Fruit fly (Drosophila melanogaster): ENCODE results near the gene lectin-37Da.
A peak's percentile ranks its signal among the peaks of the same experiment; 100 is the strongest.

Gene lectin-37Da

dm6 chr2L:19402667-19403066 lies 15.4 kb upstream of the lectin-37Da start:
- no peak for TF ChIP-seq noc (tag; optimal IDR thresholded peaks at IDR 0.05)

- TF ChIP-seq noc (tag; optimal IDR thresholded peaks at IDR 0.05), result no peak
These were observed 14.7 kb upstream of the lectin-37Da start for dm6 chr2L:19403398-19403797.

DNA sequence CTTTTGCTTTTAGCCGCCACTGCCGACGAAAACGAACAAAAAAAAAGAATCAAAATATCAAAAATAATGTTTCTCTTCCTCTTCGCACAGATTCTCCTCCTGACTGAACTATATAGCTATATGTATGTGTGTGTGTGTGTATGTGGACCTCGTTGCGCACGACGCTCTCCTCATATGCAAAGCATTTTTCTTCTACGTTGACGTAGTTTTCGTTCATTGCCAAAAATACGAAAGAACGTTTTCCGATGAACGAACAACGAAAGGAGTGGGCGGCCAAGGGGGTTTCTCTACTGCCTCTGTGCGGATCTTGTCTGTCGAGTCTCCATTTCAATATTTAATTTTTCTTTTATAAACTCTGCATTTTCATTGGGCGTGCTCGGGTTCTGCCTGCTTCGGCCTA lies 13.3 kb upstream of the lectin-37Da start:
- TF ChIP-seq noc (tag; optimal IDR thresholded peaks at IDR 0.05), result no peak

dm6 chr2L:19405685-19406357 lies 12.3 kb upstream of the lectin-37Da start:
- TF ChIP-seq noc (tag; optimal IDR thresholded peaks at IDR 0.05), result no peak

DNA sequence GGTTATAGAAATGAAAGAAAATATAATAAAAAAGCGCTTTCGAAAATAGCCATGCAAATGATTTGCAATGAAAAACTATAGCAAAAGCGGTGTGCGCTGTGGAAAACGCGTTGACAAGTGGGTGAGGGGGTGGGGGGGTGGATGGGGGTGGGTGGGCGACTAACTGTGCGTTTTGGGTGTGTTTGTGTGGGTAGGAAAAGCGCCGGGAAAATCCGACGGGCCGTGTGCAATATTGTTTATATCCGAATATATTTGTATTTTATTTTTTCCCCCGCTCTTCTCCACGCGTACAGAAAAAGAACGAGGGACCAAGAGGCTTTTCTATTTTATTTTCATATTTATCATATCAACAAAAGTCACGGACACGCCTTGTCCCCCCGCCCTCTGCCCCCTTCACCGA lies 11.7 kb upstream of the lectin-37Da start:
- no peak for TF ChIP-seq noc (tag; optimal IDR thresholded peaks at IDR 0.05)

DNA sequence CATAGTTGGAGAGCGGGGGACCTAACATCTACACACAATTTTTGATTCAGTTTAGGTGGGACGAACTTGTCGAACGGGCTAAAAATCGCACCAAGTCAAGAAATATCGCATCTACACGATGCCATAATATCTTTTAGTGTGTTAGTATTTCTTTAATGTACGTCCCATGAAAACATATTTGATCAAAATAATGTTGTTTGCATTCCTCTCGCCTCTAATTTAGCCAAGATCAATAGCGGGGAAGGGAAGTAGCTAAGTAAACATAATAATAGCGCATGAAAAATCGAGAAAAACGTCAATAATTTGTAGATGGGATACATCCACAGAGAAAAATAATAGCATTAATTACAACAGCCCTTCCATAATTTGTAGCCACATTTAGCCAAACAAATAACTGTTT lies 6.2 kb upstream of the lectin-37Da start:
- TF ChIP-seq noc (tag; optimal IDR thresholded peaks at IDR 0.05), result no peak

DNA sequence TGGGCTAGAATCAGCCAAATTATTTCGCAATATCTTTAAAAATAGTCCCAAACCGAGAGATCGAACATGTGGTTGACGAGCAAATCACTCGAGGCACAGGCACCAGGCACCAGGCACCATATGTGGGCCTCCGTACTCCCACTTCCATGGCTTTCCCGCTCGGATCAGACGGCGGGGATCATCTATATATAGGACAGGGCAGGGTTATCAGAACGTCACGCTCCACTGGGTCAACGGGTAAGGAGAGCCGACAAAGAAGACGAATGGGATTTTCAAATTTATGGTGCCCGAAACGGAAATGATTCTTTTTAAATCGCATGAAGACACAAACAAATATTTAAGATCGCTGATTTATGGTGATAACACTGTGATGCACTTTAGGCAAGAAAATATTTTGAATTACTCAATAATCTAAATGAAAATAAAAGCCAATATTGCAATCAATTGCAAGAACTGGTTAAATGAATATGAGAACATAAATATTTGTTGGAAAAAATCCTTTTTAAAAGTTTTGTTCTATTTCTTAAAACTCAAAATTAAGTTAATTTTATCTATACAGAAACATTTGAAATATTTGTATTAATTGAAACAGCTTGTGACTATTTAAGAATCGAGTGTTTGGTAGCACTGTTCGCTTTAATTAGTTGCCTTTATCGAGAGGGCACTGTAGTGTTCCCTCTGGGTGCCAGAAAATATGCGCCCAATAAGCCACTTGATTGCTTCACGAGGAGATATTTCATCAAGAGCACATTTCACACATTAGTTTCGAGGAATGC lies 4.8 kb upstream of the lectin-37Da start:
- TF ChIP-seq noc (tag; optimal IDR thresholded peaks at IDR 0.05), result no peak

DNA sequence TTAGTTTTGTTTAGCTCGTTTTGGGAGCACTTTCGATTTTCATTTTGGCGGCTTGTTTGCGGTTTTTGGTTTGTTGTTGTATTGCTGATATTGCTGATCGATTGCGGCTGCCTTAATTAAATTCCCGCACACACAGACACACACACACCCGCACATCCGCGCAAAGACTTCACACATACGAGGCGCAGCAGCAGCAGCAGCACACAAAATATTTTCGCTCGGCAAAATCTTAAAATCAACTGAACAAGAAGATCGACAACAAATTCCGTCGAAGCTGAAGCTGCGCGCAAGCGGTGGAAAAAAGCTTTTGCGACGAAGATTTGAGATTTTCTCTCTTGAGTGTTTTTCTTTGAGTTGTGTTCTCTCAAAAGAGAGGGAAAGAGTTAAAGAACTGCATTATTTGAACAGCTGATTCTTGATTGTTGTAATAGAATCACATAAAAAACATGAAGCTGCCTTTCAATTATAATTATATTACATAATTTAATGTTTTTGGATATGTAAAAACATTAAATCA lies 3.8 kb upstream of the lectin-37Da start:
- TF ChIP-seq noc (tag; optimal IDR thresholded peaks at IDR 0.05), result no peak

dm6 chr2L:19415133-19415532 lies 3.0 kb upstream of the lectin-37Da start:
- TF ChIP-seq noc (tag; optimal IDR thresholded peaks at IDR 0.05), result no peak

- TF ChIP-seq noc (tag; optimal IDR thresholded peaks at IDR 0.05), result no peak
These were observed 2.3 kb upstream of the lectin-37Da start for dm6 chr2L:19415859-19416258.

DNA sequence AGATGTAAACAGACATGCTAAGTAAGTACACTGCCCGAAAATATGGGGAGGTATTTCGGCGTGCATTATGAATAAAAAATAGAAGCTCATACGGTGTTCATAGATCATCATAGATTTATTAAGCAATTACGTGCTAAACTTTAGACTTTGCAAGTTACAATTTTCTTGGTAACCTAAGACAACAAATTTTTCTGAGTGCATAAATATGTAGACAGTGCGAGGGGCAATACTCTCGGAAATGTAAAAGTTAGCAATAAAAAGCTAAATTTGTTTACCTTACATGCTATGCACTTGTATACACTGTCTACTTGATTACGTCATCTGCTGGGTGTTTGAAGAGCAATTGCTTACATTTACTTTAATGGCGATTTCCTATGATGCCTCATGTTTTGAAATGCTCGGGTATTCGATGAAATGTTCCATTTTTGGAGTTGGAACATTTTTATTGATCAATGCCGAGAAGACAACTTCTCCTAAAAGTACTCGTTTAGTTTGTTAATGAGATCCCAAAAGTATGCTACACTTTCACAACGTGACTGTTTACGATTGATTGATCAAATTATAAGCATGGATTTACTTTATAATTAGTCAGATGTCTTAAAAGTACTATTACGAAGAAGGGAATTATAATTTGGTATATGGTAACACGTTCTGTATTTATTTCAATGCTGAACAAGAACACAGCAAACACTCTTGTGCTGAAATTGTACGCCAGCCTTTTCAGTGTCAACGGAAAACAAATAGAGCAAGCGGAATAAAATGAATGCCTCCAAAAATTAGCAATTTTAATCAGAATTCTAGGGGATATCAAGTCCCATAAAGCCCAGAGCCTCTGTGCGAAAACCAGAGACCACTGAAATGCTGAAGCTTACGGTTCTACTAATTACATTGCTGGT lies 1.3 kb upstream of the lectin-37Da start, which contains the start of gene Lectin-galC1:
Gene Lectin-galC1, plus strand, starts transcription at position 846 of the 896 bp plus-strand sequence.
- TF ChIP-seq noc (tag; optimal IDR thresholded peaks at IDR 0.05), result no peak

DNA sequence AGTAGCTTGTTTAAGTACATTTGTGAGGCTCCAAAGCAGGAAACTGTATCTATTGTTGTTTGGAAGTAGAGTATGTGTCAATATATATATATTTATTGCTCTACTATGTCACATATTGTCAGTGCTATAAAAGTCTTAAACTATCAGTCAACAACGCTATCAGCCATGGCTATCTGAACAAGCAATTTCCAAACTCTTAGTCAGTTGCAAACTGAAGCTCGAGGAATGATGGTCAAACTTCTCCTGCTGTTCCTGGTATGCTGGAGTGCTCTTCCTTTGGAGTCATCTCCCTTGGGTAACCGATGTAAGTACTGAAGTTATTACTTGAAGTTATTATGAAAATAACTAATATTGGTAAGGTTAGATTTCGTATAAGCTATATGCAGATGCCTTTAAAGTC lies 755 bp downstream of the lectin-37Da start, which contains the start of gene lectin-37Db:
Gene lectin-37Db, plus strand, starts transcription at position 204 of the 400 bp plus-strand sequence.
- no peak for TF ChIP-seq noc (tag; optimal IDR thresholded peaks at IDR 0.05)

DNA sequence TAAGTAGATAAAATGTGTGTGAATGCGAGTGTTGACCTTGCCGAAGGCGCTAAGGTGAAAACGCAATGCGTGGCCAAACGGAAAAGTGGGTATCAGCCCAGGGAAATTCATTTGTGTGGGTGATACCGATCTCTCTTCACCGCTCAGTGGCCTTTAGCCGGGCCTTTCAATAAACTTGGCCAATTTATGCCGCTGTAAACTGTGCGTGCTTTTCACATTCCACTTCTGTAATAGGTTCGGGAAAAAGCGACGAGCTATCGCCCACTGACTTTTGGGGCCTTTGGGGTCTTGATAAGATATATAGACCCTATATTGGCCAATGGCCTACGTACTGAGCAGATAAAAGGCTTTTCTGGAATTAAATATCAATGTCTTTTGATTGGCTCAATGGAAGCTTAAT lies 3.5 kb downstream of the lectin-37Da start:
- TF ChIP-seq noc (tag; optimal IDR thresholded peaks at IDR 0.05), result no peak

DNA sequence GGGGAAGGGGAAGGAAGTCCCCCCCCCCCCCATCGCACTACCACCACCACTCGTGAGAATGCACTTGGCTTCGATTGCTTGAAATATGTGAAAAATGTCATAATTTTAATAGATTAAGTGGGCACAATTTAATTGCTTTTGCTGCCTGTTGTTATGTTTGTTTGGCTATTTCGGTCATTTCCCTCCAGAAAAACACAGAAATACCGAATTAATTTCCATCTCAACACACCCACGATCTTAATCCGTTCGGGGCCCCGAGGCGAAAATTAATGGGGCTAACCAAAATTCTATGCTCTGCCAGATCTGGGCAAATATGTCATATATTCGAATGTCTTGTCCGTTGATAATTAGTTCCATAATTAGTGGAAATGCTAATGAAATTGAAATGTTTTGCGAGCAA lies 4.5 kb downstream of the lectin-37Da start:
- TF ChIP-seq noc (tag; optimal IDR thresholded peaks at IDR 0.05), result no peak

DNA sequence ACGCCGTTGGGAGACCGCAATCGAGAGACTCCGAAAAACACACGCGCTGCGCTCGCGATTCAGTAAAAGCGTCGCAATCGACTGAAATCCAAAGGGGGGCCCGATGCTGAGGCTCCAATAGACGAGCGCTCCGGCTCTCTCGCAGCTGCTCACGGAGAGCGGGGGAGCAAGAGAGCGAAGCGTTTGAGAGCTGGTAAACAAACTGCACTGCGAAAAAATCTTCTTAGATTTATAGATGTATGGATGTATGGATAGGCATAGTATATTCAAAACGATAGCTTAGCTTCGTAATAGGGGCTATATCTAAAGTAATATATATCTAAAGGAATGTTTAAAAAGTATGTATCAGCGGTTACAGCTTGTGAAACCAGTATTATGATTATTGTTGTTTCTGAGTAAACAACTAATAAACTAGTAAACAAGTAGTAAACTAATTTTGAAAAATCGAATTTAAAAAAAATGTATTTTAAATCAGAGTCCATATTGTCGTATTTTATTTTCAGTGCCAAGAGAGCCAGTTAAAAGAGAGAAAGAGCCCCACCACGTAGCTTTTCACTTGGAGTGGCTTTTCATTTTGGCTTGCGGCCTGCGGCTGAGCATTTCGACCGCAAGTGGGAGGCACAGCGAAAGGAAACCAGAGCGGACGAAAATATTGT lies 5.5 kb downstream of the lectin-37Da start, which contains the start of the genes Alp12 and CG13085:
Gene Alp12, plus strand, starts transcription at position 584 of the 656 bp plus-strand sequence.
Gene CG13085, plus strand, starts transcription at position 584 of the 656 bp plus-strand sequence.
- peak; percentile 98 for TF ChIP-seq noc (tag; optimal IDR thresholded peaks at IDR 0.05)

All from whole organism, larva.